Worm (Caenorhabditis elegans) whole organism, L1 larva: Measurements from ENCODE around the gene rod-1.

Experiments used
- nhr-76 ChIP-seq: sonication (generic microtip); optimal IDR thresholded peaks from 2 replicates; lab custom pipeline; 2017; ENCODE audit warnings: missing biosample characterization, missing genetic modification characterization
- sox-4 ChIP-seq: sonication (generic microtip); optimal IDR thresholded peaks from 2 replicates; lab custom pipeline; 2016; ENCODE audit warnings: missing genetic modification characterization, missing compliant biosample characterization
- zag-1 ChIP-seq: fragments of 150-350 bp; optimal IDR thresholded peaks from 2 replicates; lab custom pipeline; 2014; ENCODE audit warnings: missing biosample characterization, missing genetic modification characterization

DNA sequence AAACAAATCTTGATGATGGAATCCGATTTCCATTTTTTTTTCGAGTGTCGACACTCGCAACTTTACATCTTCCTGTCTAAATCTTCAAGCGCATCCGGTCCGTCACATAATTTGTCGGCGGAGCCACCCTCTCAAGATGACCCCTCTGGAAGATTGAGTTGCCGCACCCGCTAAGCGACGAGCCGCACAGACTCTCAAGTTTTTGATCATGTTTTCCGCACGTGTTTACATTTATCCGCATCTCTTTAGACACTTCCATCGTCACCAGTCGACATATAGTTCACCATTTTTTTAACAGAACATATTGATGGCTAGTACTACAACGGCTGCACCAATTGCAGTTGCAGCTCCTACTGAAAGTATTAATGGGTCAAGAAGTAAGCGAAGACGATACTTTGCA is 13.2 kb downstream of the rod-1 start, which contains the start of gene F55G1.1:
- TF ChIP-seq nhr-76: no peak
- TF ChIP-seq zag-1: no peak
- TF ChIP-seq sox-4 (tag; lab: Kevin White, UChicago): no peak
